Fruit fly (Drosophila melanogaster) whole organism, embryonic: Measurements from ENCODE around the gene CG42272.

Source experiments
- Atf-2 ChIP-seq: fragments of 200-800 bp; sonication (Bioruptor generic); optimal IDR thresholded peaks from 2 replicates; lab custom pipeline; 2016; ENCODE audit warnings: missing biosample characterization, missing genetic modification characterization
- Awh ChIP-seq: fragments of 200-800 bp; sonication (Bioruptor generic); IDR thresholded peaks from 2 replicates; pipeline ENCODE4, ENCODE4 v1.3.6; 2022; ENCODE audit warnings: missing biosample characterization, missing genetic modification characterization
- CG11085 ChIP-seq: fragments of 200-800 bp; sonication (Bioruptor generic); IDR thresholded peaks from 2 replicates; pipeline ENCODE4 v1.3.6; 2022; ENCODE audit warnings: missing biosample characterization, missing genetic modification characterization
- CG11398 ChIP-seq: fragments of 200-800 bp; sonication (Bioruptor generic); optimal IDR thresholded peaks from 2 replicates; lab custom pipeline; 2016; ENCODE audit warnings: missing biosample characterization, missing genetic modification characterization
- CG11696 ChIP-seq: fragments of 200-800 bp; sonication (Bioruptor generic); IDR thresholded peaks from 2 replicates; pipeline ENCODE4 v1.3.6; 2022; ENCODE audit warnings: missing biosample characterization, missing genetic modification characterization
- CG13624 ChIP-seq: fragments of 200-800 bp; sonication (Bioruptor generic); optimal IDR thresholded peaks from 2 replicates; lab custom pipeline; 2016; ENCODE audit warnings: missing biosample characterization, missing genetic modification characterization
- CG14860 ChIP-seq: fragments of 200-800 bp; sonication (Bioruptor generic); IDR thresholded peaks from 3 replicates; pipeline ENCODE4 v1.3.6; 2022; ENCODE audit warnings: missing biosample characterization, missing genetic modification characterization; ENCODE audit not compliant: partially characterized antibody
- CG1603 ChIP-seq: fragments of 200-800 bp; sonication (Bioruptor generic); optimal IDR thresholded peaks from 2 replicates; lab custom pipeline; 2019; ENCODE audit warnings: missing biosample characterization, mild to moderate bottlenecking, missing genetic modification characterization, moderate library complexity
- CG17568 ChIP-seq: fragments of 200-800 bp; sonication (Bioruptor generic); optimal IDR thresholded peaks from 2 replicates; lab custom pipeline; 2018; ENCODE audit warnings: missing biosample characterization, mild to moderate bottlenecking, missing genetic modification characterization, moderate library complexity
- CG2202 ChIP-seq: fragments of 200-800 bp; sonication (Bioruptor generic); optimal IDR thresholded peaks from 2 replicates; lab custom pipeline; 2018; ENCODE audit warnings: missing biosample characterization, mild to moderate bottlenecking, missing genetic modification characterization
- CG31224 ChIP-seq: fragments of 200-800 bp; sonication (Bioruptor generic); IDR thresholded peaks from 2 replicates; pipeline ENCODE4 v1.3.6; 2022; ENCODE audit warnings: missing biosample characterization, missing genetic modification characterization
- CG5953 ChIP-seq: fragments of 200-800 bp; sonication (Bioruptor generic); IDR thresholded peaks from 2 replicates; pipeline ENCODE4 v1.3.6; 2022; ENCODE audit warnings: missing biosample characterization, missing genetic modification characterization
- CG7271 ChIP-seq: fragments of 200-800 bp; sonication (Bioruptor generic); optimal IDR thresholded peaks from 2 replicates; lab custom pipeline; 2018; ENCODE audit warnings: missing biosample characterization, mild to moderate bottlenecking, missing genetic modification characterization, moderate library complexity
- CG7928 ChIP-seq: fragments of 200-800 bp; sonication (Bioruptor generic); optimal IDR thresholded peaks from 2 replicates; lab custom pipeline; 2017; ENCODE audit warnings: missing biosample characterization, mild to moderate bottlenecking, missing genetic modification characterization
- CG8924 ChIP-seq: fragments of 200-800 bp; optimal IDR thresholded peaks from 3 replicates; lab custom pipeline; 2019; ENCODE audit warnings: missing biosample characterization, mild to moderate bottlenecking, missing genetic modification characterization, moderate library complexity
- CG9215 ChIP-seq: fragments of 200-800 bp; sonication (Bioruptor generic); IDR thresholded peaks from 2 replicates; pipeline ENCODE4 v1.3.6; 2022; ENCODE audit warnings: missing biosample characterization, missing genetic modification characterization
- Ets65A ChIP-seq: fragments of 200-800 bp; sonication (Bioruptor generic); peaks from one replicate; lab custom pipeline; 2016; ENCODE audit warnings: missing biosample characterization, missing genetic modification characterization
- Hr3 ChIP-seq: fragments of 200-800 bp; sonication (Bioruptor generic); optimal IDR thresholded peaks from 3 replicates; lab custom pipeline; 2016; ENCODE audit warnings: missing biosample characterization, missing genetic modification characterization
- MBD-R2 ChIP-seq: fragments of 200-800 bp; sonication (Bioruptor generic); IDR thresholded peaks from 2 replicates; pipeline ENCODE4 v1.3.6; 2022; ENCODE audit warnings: missing biosample characterization, missing genetic modification characterization
- Meics ChIP-seq: fragments of 200-800 bp; sonication (Bioruptor generic); optimal IDR thresholded peaks from 2 replicates; lab custom pipeline; 2017; ENCODE audit warnings: missing biosample characterization, mild to moderate bottlenecking, missing genetic modification characterization
- Ptx1 ChIP-seq: fragments of 200-800 bp; sonication (Bioruptor generic); IDR thresholded peaks from 2 replicates; pipeline ENCODE4 v1.3.6; 2022; ENCODE audit warnings: missing biosample characterization, missing genetic modification characterization
- Rx ChIP-seq: fragments of 200-800 bp; sonication (Bioruptor generic); IDR thresholded peaks from 2 replicates; pipeline ENCODE4 v1.3.6; 2022; ENCODE audit warnings: missing biosample characterization, missing genetic modification characterization
- Usf ChIP-seq: fragments of 200-800 bp; sonication (Bioruptor generic); optimal IDR thresholded peaks from 2 replicates; lab custom pipeline; 2017; ENCODE audit warnings: missing genotype, missing biosample characterization, missing genetic modification characterization
- Vsx1 ChIP-seq: fragments of 200-800 bp; sonication (Bioruptor generic); optimal IDR thresholded peaks from 2 replicates; lab custom pipeline; 2017; ENCODE audit warnings: missing biosample characterization, mild to moderate bottlenecking, missing genetic modification characterization, missing genetic modification reagents
- Xbp1 ChIP-seq: fragments of 200-800 bp; sonication (Bioruptor generic); optimal IDR thresholded peaks from 3 replicates; lab custom pipeline; 2016; ENCODE audit warnings: missing biosample characterization, mild to moderate bottlenecking, missing genetic modification characterization
- Xrp1 ChIP-seq: fragments of 200-800 bp; sonication (Bioruptor generic); IDR thresholded peaks from 2 replicates; pipeline ENCODE4 v1.3.6; 2022; ENCODE audit warnings: missing biosample characterization, missing genetic modification characterization
- YL-1 ChIP-seq: fragments of 200-800 bp; sonication (Bioruptor generic); optimal IDR thresholded peaks from 3 replicates; lab custom pipeline; 2017; ENCODE audit warnings: missing biosample characterization, mild to moderate bottlenecking, missing genetic modification characterization
- ac ChIP-seq: fragments of 200-800 bp; sonication (Bioruptor generic); optimal IDR thresholded peaks from 3 replicates; lab custom pipeline; 2017; ENCODE audit warnings: missing biosample characterization, mild to moderate bottlenecking, missing genetic modification characterization
- amos ChIP-seq: fragments of 200-800 bp; sonication (Bioruptor generic); IDR thresholded peaks from 2 replicates; pipeline ENCODE4 v1.3.6; 2022; ENCODE audit warnings: missing biosample characterization, missing genetic modification characterization; ENCODE audit not compliant: partially characterized antibody
- chm ChIP-seq: fragments of 200-800 bp; sonication (Bioruptor generic); IDR thresholded peaks from 2 replicates; pipeline ENCODE4 v1.3.6; 2022; ENCODE audit warnings: missing biosample characterization, missing genetic modification characterization
- crc ChIP-seq: fragments of 200-800 bp; sonication (Bioruptor generic); optimal IDR thresholded peaks from 2 replicates; lab custom pipeline; 2016; ENCODE audit warnings: missing biosample characterization, missing genetic modification characterization
- cwo ChIP-seq: fragments of 200-800 bp; sonication (Bioruptor generic); optimal IDR thresholded peaks from 3 replicates; lab custom pipeline; 2017; ENCODE audit warnings: missing biosample characterization, missing genetic modification characterization, mild to moderate bottlenecking, moderate library complexity, missing genetic modification reagents
- esg ChIP-seq: fragments of 200-800 bp; sonication (Bioruptor generic); conservative IDR thresholded peaks from 2 replicates; pipeline ENCODE4 v1.3.6; 2022; ENCODE audit warnings: missing biosample characterization, missing genetic modification characterization
- fd3F ChIP-seq: fragments of 200-800 bp; sonication (Bioruptor generic); optimal IDR thresholded peaks from 2 replicates; lab custom pipeline; 2018; ENCODE audit warnings: missing biosample characterization, mild to moderate bottlenecking, missing genetic modification characterization, moderate library complexity
- ham ChIP-seq: fragments of 200-800 bp; sonication (Bioruptor generic); IDR thresholded peaks from 2 replicates; pipeline ENCODE4 v1.3.6; 2022; ENCODE audit warnings: missing biosample characterization, missing genetic modification characterization
- jing ChIP-seq: fragments of 200-800 bp; sonication (Bioruptor generic); optimal IDR thresholded peaks from 2 replicates; lab custom pipeline; 2018; ENCODE audit warnings: missing biosample characterization, mild to moderate bottlenecking, missing genetic modification characterization
- knrl ChIP-seq: fragments of 200-800 bp; sonication (Bioruptor generic); IDR thresholded peaks from 3 replicates; pipeline ENCODE4 v1.3.6; 2022; ENCODE audit warnings: missing biosample characterization, missing genetic modification characterization; ENCODE audit not compliant: partially characterized antibody
- lola ChIP-seq, 3 experiments: fragments of >200 bp in 2 of 3; fragments of 200-800 bp in 1 of 3; sonication (Bioruptor generic) in 1 of 3; optimal IDR thresholded peaks; 2 replicates each; lab custom pipeline; 2017 to 2019; ENCODE audit warnings: missing biosample characterization in 3 of 3, missing genetic modification characterization in 3 of 3, mild to moderate bottlenecking in 1 of 3, moderate library complexity in 1 of 3
- maf-S ChIP-seq: fragments of 200-800 bp; sonication (Bioruptor generic); optimal IDR thresholded peaks from 2 replicates; lab custom pipeline; 2016; ENCODE audit warnings: missing biosample characterization, missing genetic modification characterization
- mam ChIP-seq: fragments of 200-800 bp; sonication (Bioruptor generic); optimal IDR thresholded peaks from 3 replicates; lab custom pipeline; 2016; ENCODE audit warnings: missing biosample characterization, missing genetic modification characterization
- nmo ChIP-seq: fragments of 200-800 bp; sonication (Bioruptor generic); optimal IDR thresholded peaks from 2 replicates; lab custom pipeline; 2018; ENCODE audit warnings: missing biosample characterization, mild to moderate bottlenecking, missing genetic modification characterization, moderate library complexity
- pb ChIP-seq: fragments of 200-800 bp; sonication (Bioruptor generic); optimal IDR thresholded peaks from 3 replicates; lab custom pipeline; 2016; ENCODE audit warnings: missing biosample characterization, missing genetic modification characterization
- phol ChIP-seq: fragments of 200-800 bp; sonication (Bioruptor generic); optimal IDR thresholded peaks from 3 replicates; lab custom pipeline; 2018; ENCODE audit warnings: missing biosample characterization, mild to moderate bottlenecking, missing genetic modification characterization, moderate library complexity
- sim ChIP-seq: fragments of 200-800 bp; sonication (Bioruptor generic); IDR thresholded peaks from 2 replicates; pipeline ENCODE4 v1.3.6; 2022; ENCODE audit warnings: missing biosample characterization, missing genetic modification characterization
- stwl ChIP-seq: fragments of 200-800 bp; sonication (Bioruptor generic); optimal IDR thresholded peaks from 3 replicates; lab custom pipeline; 2018; ENCODE audit warnings: missing biosample characterization, mild to moderate bottlenecking, missing genetic modification characterization, moderate library complexity
- tgo ChIP-seq: fragments of 200-800 bp; sonication (Bioruptor generic); IDR thresholded peaks from 3 replicates; pipeline ENCODE4 v1.3.6; 2022; ENCODE audit warnings: missing biosample characterization, missing genetic modification characterization
- twi ChIP-seq: fragments of 200-800 bp; optimal IDR thresholded peaks from 2 replicates; lab custom pipeline; 2019; ENCODE audit warnings: missing biosample characterization, mild to moderate bottlenecking, missing genetic modification characterization, moderate library complexity
- unpg ChIP-seq: fragments of 200-800 bp; sonication (Bioruptor generic); optimal IDR thresholded peaks from 3 replicates; lab custom pipeline; 2018; ENCODE audit warnings: missing biosample characterization, mild to moderate bottlenecking, missing genetic modification characterization, moderate library complexity
- vvl ChIP-seq: fragments of 200-800 bp; sonication (Bioruptor generic); IDR thresholded peaks from 2 replicates; pipeline ENCODE4 v1.3.6; 2022; ENCODE audit warnings: missing biosample characterization, missing genetic modification characterization
- wor ChIP-seq: fragments of 200-800 bp; sonication (Bioruptor generic); IDR thresholded peaks from 2 replicates; pipeline ENCODE4 v1.3.6; 2022; ENCODE audit warnings: missing biosample characterization, missing genetic modification characterization

CG42272 gene

dm6 chr3L:5770817-5771425 is 31.9 kb upstream of the CG42272 start:
- TF ChIP-seq CG8924 (tag; lab: Kevin White, UChicago), result peak; percentile 88
- no peak for TF ChIP-seq CG11696 (GFP tag; lab: Robert Waterston, UW)
- TF ChIP-seq MBD-R2 (GFP tag; lab: Robert Waterston, UW), result peak; percentile 44; the same call in 1 of the 2 replicates
- no peak for TF ChIP-seq sim (GFP tag; lab: Robert Waterston, UW)
- no peak for TF ChIP-seq CG11085
- peak; percentile 38 for TF ChIP-seq jing
- TF ChIP-seq CG1603, result peak; percentile 73
- TF ChIP-seq CG11398 (GFP tag; lab: Kevin White, UChicago), result peak; percentile 62
- peak; percentile 90 for TF ChIP-seq mam
- no peak for TF ChIP-seq chm
- TF ChIP-seq Xrp1 (GFP tag; lab: Robert Waterston, UW), result peak; percentile 82
- TF ChIP-seq pb (GFP tag; lab: Kevin White, UChicago), result peak; percentile 68
- TF ChIP-seq Ets65A (GFP tag; lab: Kevin White, UChicago), result peak; percentile 96
- peak; percentile 87 for TF ChIP-seq phol
- peak; percentile 83 for TF ChIP-seq maf-S (GFP tag; lab: Kevin White, UChicago)
- TF ChIP-seq wor (GFP tag; lab: Robert Waterston, UW), result peak; percentile 50
- peak; percentile 90 for TF ChIP-seq YL-1 (GFP tag; lab: Kevin White, UChicago)
- TF ChIP-seq vvl, result peak; percentile 59
- TF ChIP-seq CG17568 (GFP tag; lab: Kevin White, UChicago), result no peak
- peak; percentile 69 for TF ChIP-seq Ptx1
- no peak for TF ChIP-seq CG7271
- peak; percentile 47 for TF ChIP-seq Rx (GFP tag; lab: Robert Waterston, UW)
- TF ChIP-seq fd3F (GFP tag; lab: Kevin White, UChicago), result peak; percentile 80
- TF ChIP-seq nmo (GFP tag; lab: Kevin White, UChicago), result peak; percentile 89
- TF ChIP-seq CG13624 (GFP tag; lab: Kevin White, UChicago), result peak; percentile 80
- TF ChIP-seq CG14860 (GFP tag; lab: Robert Waterston, UW), result no peak
- peak; percentile 61 for TF ChIP-seq Usf (GFP tag; lab: Kevin White, UChicago)
- TF ChIP-seq Vsx1, result no peak
- TF ChIP-seq Awh (GFP tag; lab: Robert Waterston, UW), result 0 out of 2 replicates have a peak, but pooled peaks have one; percentile 33
- TF ChIP-seq Meics (GFP tag; lab: Kevin White, UChicago), result peak; percentile 89
- peak in 1 of 3 experiments; percentile 82 for TF ChIP-seq lola (GFP tag; optimal IDR thresholded peaks at IDR 0.05; lab: Kevin White, UChicago)
- peak; percentile 81 for TF ChIP-seq esg (GFP tag; lab: Robert Waterston, UW)
- peak; percentile 59 for TF ChIP-seq CG7928
- no peak for TF ChIP-seq ham (GFP tag; lab: Robert Waterston, UW)
- peak; percentile 70 for TF ChIP-seq tgo (GFP tag; lab: Robert Waterston, UW)
- peak; percentile 87 for TF ChIP-seq unpg (GFP tag; lab: Kevin White, UChicago)
- TF ChIP-seq stwl (tag; lab: Kevin White, UChicago), result peak; percentile 73
- peak; percentile 98 for TF ChIP-seq CG9215 (GFP tag; lab: Robert Waterston, UW)
- TF ChIP-seq CG5953, result peak; percentile 31; the same call in 1 of the 2 replicates
- peak; percentile 74 for TF ChIP-seq CG2202
- peak; percentile 40; the same call in 1 of the 3 replicates for TF ChIP-seq knrl
- TF ChIP-seq Atf-2, result peak; percentile 85
- TF ChIP-seq amos (GFP tag; lab: Robert Waterston, UW), result peak; percentile 44; the same call in 1 of the 2 replicates
- peak; percentile 76 for TF ChIP-seq twi (tag; lab: Kevin White, UChicago)
- TF ChIP-seq ac (GFP tag; lab: Kevin White, UChicago), result peak; percentile 55
- peak; percentile 75 for TF ChIP-seq crc
- peak; percentile 57; the same call in 1 of the 2 replicates for TF ChIP-seq CG31224 (GFP tag; lab: Robert Waterston, UW)
- peak; percentile 80 for TF ChIP-seq Xbp1 (GFP tag; lab: Kevin White, UChicago)
- TF ChIP-seq Hr3 (GFP tag; lab: Kevin White, UChicago), result peak; percentile 85
- TF ChIP-seq cwo, result peak; percentile 76
